Worm (Caenorhabditis elegans) whole organism, L2 larva: Measurements from ENCODE around the gene pmp-2.

Source experiments
- R02D3.7 ChIP-seq: fragments of 150-350 bp; optimal IDR thresholded peaks from 2 replicates; lab custom pipeline; 2014; ENCODE audit warnings: missing biosample characterization, missing genetic modification characterization
- lin-13 ChIP-seq: fragments of 150-350 bp; optimal IDR thresholded peaks from 2 replicates; lab custom pipeline; 2014; ENCODE audit warnings: missing biosample characterization, missing genetic modification reagents, missing genetic modification characterization

DNA sequence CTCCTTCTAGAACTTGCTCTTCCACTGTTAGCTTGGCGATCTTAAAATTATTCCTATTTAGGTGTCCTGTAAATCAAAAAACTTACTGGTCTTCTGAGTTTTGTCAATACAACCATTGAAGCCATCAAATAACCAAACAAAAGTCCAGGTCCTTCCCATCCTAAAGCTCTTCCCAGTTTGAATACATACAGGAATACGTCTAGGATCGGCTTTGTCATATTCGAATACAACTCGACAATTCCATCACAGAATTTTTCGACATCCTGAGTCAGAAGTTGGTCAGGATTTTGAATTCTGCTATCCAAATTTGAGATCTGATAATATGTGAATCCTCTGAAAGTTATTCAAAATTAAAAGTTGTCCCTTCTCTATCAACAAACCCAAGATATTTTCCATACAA, 5.3 kb downstream of the pmp-2 start:
- TF ChIP-seq lin-13 (GFP tag; lab: Kevin White, UChicago) (no peak), R02D3.7 (tag; lab: Kevin White, UChicago) (no peak)
